Worm (Caenorhabditis elegans) whole organism, L1 larva: ENCODE data around the gene eea-1.

Experiments used
- fkh-10 ChIP-seq: sonication (generic microtip); optimal IDR thresholded peaks from 2 replicates; lab custom pipeline; 2017; ENCODE audit warnings: missing biosample characterization, missing genetic modification reagents, missing genetic modification characterization
- fos-1 ChIP-seq: fragments of 150-350 bp; optimal IDR thresholded peaks from 2 replicates; lab custom pipeline; 2014; ENCODE audit warnings: missing biosample characterization, missing genetic modification characterization
- jun-1 ChIP-seq: fragments of 150-350 bp; optimal IDR thresholded peaks from 2 replicates; lab custom pipeline; 2014; ENCODE audit warnings: missing biosample characterization, missing genetic modification reagents, missing genetic modification characterization
- lin-13 ChIP-seq: fragments of 150-350 bp; optimal IDR thresholded peaks from 2 replicates; lab custom pipeline; 2014; ENCODE audit warnings: missing biosample characterization, missing genetic modification reagents, missing genetic modification characterization
- lin-15B ChIP-seq: fragments of 150-350 bp; sonication (generic microtip); optimal IDR thresholded peaks from 3 replicates; lab custom pipeline; 2014; ENCODE audit warnings: missing biosample characterization, missing genetic modification characterization
- mdl-1 ChIP-seq, 2 experiments: fragments of 150-350 bp; optimal IDR thresholded peaks; 2 replicates each; lab custom pipeline; 2014 to 2017; ENCODE audit warnings: missing biosample characterization in 2 of 2, missing genetic modification characterization in 2 of 2, inconsistent platforms in 1 of 2
- nhr-11 ChIP-seq: fragments of 150-350 bp; optimal IDR thresholded peaks from 2 replicates; lab custom pipeline; 2014; ENCODE audit warnings: missing biosample characterization, missing genetic modification characterization
- nhr-12 ChIP-seq: sonication (generic microtip); optimal IDR thresholded peaks from 2 replicates; lab custom pipeline; 2017; ENCODE audit warnings: missing biosample characterization, missing genetic modification characterization
- snpc-4 ChIP-seq: fragments of 150-350 bp; optimal IDR thresholded peaks from 2 replicates; lab custom pipeline; 2014; ENCODE audit warnings: missing biosample characterization, missing genetic modification characterization

DNA sequence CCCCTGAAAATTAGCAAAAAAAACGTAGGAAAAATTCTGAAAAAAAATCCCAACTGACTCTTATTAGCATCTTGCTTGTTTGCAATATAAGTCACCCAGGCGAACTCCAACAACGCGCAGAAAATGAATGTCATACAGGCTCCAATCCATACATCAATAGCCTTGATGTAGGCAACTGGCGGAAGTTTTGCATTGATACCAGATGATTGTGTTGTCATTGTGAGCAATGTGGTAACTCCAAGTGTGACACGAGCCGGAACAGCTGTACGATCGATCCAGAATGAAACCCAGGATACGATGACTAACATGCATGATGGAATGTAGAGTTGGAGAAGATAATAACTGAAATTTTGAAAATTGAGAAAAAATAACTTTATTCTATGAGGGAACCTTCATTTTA lies 2.1 kb upstream of the eea-1 start:
- no peak for TF ChIP-seq fkh-10
- TF ChIP-seq nhr-12 (tag; lab: Kevin White, UChicago): no peak
- no peak for TF ChIP-seq jun-1 (tag; lab: Kevin White, UChicago)
- no peak for TF ChIP-seq lin-15B (tag; lab: Kevin White, UChicago)
- no peak for TF ChIP-seq fos-1 (tag; lab: Kevin White, UChicago)
- no peak for TF ChIP-seq nhr-11 (tag; lab: Kevin White, UChicago)
- TF ChIP-seq snpc-4: no peak
- TF ChIP-seq lin-13 (GFP tag; lab: Kevin White, UChicago): no peak
- no peak for TF ChIP-seq mdl-1 (tag; optimal IDR thresholded peaks at IDR 0.05; lab: Kevin White, UChicago)
